Worm (Caenorhabditis elegans) whole organism, L1 larva: ENCODE results near the gene F07D3.3.

Source experiments
- C16A3.4 ChIP-seq: fragments of 150-350 bp; optimal IDR thresholded peaks from 2 replicates; lab custom pipeline; 2014; ENCODE audit warnings: missing biosample characterization, missing genetic modification characterization
- alr-1 ChIP-seq: fragments of 200-800 bp; sonication (Bioruptor generic); optimal IDR thresholded peaks from 2 replicates; lab custom pipeline; 2018; ENCODE audit warnings: borderline replicate concordance, mild to moderate bottlenecking, missing genetic modification characterization, missing compliant biosample characterization
- aly-2 ChIP-seq: fragments of 150-350 bp; optimal IDR thresholded peaks from 2 replicates; lab custom pipeline; 2014; ENCODE audit warnings: missing biosample characterization, missing genetic modification characterization
- blmp-1 ChIP-seq: fragments of 150-350 bp; optimal IDR thresholded peaks from 2 replicates; lab custom pipeline; 2014; ENCODE audit warnings: missing biosample characterization, missing genetic modification characterization
- ceh-8 ChIP-seq: fragments of 200-800 bp; sonication (Bioruptor generic); optimal IDR thresholded peaks from 2 replicates; lab custom pipeline; 2018; ENCODE audit warnings: mild to moderate bottlenecking, missing genetic modification characterization, moderate library complexity, missing compliant biosample characterization
- ces-1 ChIP-seq: fragments of 150-350 bp; optimal IDR thresholded peaks from 2 replicates; lab custom pipeline; 2014; ENCODE audit warnings: missing biosample characterization, missing genetic modification reagents, missing genetic modification characterization
- dsc-1 ChIP-seq: sonication (generic microtip); optimal IDR thresholded peaks from 2 replicates; lab custom pipeline; 2016; ENCODE audit warnings: mild to moderate bottlenecking, missing genetic modification characterization, missing compliant biosample characterization
- efl-1 ChIP-seq, 4 experiments: fragments of 150-350 bp; optimal IDR thresholded peaks in 3 of 4; peaks in 1 of 4; 1 replicate in 1 of 4; 2 replicates in 3 of 4; lab custom pipeline; 2014; ENCODE audit warnings: missing biosample characterization in 2 of 4, missing genetic modification characterization in 2 of 4, missing genetic modification reagents in 2 of 4
- egl-13 ChIP-seq: sonication (generic microtip); optimal IDR thresholded peaks from 2 replicates; lab custom pipeline; 2016; ENCODE audit warnings: missing genotype, missing genetic modification reagents, missing genetic modification characterization, missing compliant biosample characterization
- egl-27 ChIP-seq, 2 experiments: fragments of 150-350 bp in 1 of 2; sonication (generic microtip); optimal IDR thresholded peaks; 3 replicates each; lab custom pipeline; 2017 to 2018; ENCODE audit warnings: missing biosample characterization in 2 of 2, missing genetic modification characterization in 2 of 2, missing genetic modification reagents in 2 of 2
- elt-2 ChIP-seq: sonication (generic microtip); optimal IDR thresholded peaks from 2 replicates; lab custom pipeline; 2016; ENCODE audit warnings: missing genetic modification characterization, mild to moderate bottlenecking, inconsistent platforms, missing compliant biosample characterization, missing genetic modification reagents
- elt-3 ChIP-seq, 6 experiments: fragments of 150-350 bp in 1 of 6; sonication (generic microtip); optimal IDR thresholded peaks; 2 replicates each; lab custom pipeline; 2017 to 2018; ENCODE audit warnings: missing biosample characterization in 6 of 6, missing genetic modification characterization in 6 of 6, inconsistent platforms in 1 of 6
- fkh-10 ChIP-seq: sonication (generic microtip); optimal IDR thresholded peaks from 2 replicates; lab custom pipeline; 2017; ENCODE audit warnings: missing biosample characterization, missing genetic modification reagents, missing genetic modification characterization
- fkh-4 ChIP-seq: sonication (generic microtip); optimal IDR thresholded peaks from 2 replicates; lab custom pipeline; 2016; ENCODE audit warnings: missing compliant biosample characterization, missing genetic modification characterization, borderline replicate concordance
- fkh-8 ChIP-seq: sonication (generic microtip); optimal IDR thresholded peaks from 2 replicates; lab custom pipeline; 2016; ENCODE audit warnings: mild to moderate bottlenecking, missing genetic modification characterization, missing compliant biosample characterization
- grh-1 ChIP-seq: fragments of 200-800 bp; sonication (Bioruptor generic); IDR thresholded peaks from 2 replicates; pipeline ENCODE4 v1.3.6; 2022; ENCODE audit warnings: missing genetic modification reagents, missing genetic modification characterization, missing compliant biosample characterization
- hlh-17 ChIP-seq: fragments of 200-800 bp; sonication (Bioruptor generic); optimal IDR thresholded peaks from 2 replicates; lab custom pipeline; 2018; ENCODE audit warnings: missing genetic modification characterization, mild to moderate bottlenecking, missing compliant biosample characterization, moderate library complexity, borderline replicate concordance
- hpl-2 ChIP-seq: fragments of 150-350 bp; optimal IDR thresholded peaks from 2 replicates; lab custom pipeline; 2014; ENCODE audit warnings: missing biosample characterization, missing genetic modification reagents, missing genetic modification characterization
- irx-1 ChIP-seq: sonication (generic microtip); optimal IDR thresholded peaks from 2 replicates; lab custom pipeline; 2016; ENCODE audit warnings: missing genetic modification characterization, missing compliant biosample characterization
- isw-1 ChIP-seq: fragments of 200-800 bp; sonication (Bioruptor generic); IDR thresholded peaks from 2 replicates; pipeline ENCODE4 v1.3.6; 2022; ENCODE audit warnings: missing genetic modification characterization, missing compliant biosample characterization
- jun-1 ChIP-seq: fragments of 150-350 bp; optimal IDR thresholded peaks from 2 replicates; lab custom pipeline; 2014; ENCODE audit warnings: missing biosample characterization, missing genetic modification reagents, missing genetic modification characterization
- lin-13 ChIP-seq: fragments of 150-350 bp; optimal IDR thresholded peaks from 2 replicates; lab custom pipeline; 2014; ENCODE audit warnings: missing biosample characterization, missing genetic modification reagents, missing genetic modification characterization
- lin-14 ChIP-seq: fragments of 200-800 bp; sonication (Bioruptor generic); optimal IDR thresholded peaks from 2 replicates; lab custom pipeline; 2018; ENCODE audit warnings: mild to moderate bottlenecking, missing genetic modification characterization, moderate library complexity, missing compliant biosample characterization
- lin-35 ChIP-seq, 2 experiments: fragments of 150-350 bp; optimal IDR thresholded peaks; 2 replicates each; lab custom pipeline; 2014; ENCODE audit warnings: missing biosample characterization in 2 of 2, missing genetic modification characterization in 2 of 2, missing genetic modification reagents in 2 of 2
- lin-39 ChIP-seq: fragments of 150-350 bp; optimal IDR thresholded peaks from 2 replicates; lab custom pipeline; 2014; ENCODE audit warnings: missing biosample characterization, missing genetic modification reagents, missing genetic modification characterization
- mdl-1 ChIP-seq, 2 experiments: fragments of 150-350 bp; optimal IDR thresholded peaks; 2 replicates each; lab custom pipeline; 2014 to 2017; ENCODE audit warnings: missing biosample characterization in 2 of 2, missing genetic modification characterization in 2 of 2, inconsistent platforms in 1 of 2
- mef-2 ChIP-seq: fragments of 150-350 bp; optimal IDR thresholded peaks from 2 replicates; lab custom pipeline; 2014; ENCODE audit warnings: missing biosample characterization, missing genetic modification characterization
- mep-1 ChIP-seq: fragments of 150-350 bp; optimal IDR thresholded peaks from 2 replicates; lab custom pipeline; 2014; ENCODE audit warnings: missing biosample characterization, missing genetic modification characterization
- nhr-11 ChIP-seq: fragments of 150-350 bp; optimal IDR thresholded peaks from 2 replicates; lab custom pipeline; 2014; ENCODE audit warnings: missing biosample characterization, missing genetic modification characterization
- nhr-12 ChIP-seq: sonication (generic microtip); optimal IDR thresholded peaks from 2 replicates; lab custom pipeline; 2017; ENCODE audit warnings: missing biosample characterization, missing genetic modification characterization
- nhr-19 ChIP-seq: fragments of 200-800 bp; sonication (Bioruptor generic); conservative IDR thresholded peaks from 2 replicates; pipeline ENCODE4 v1.3.6; 2022; ENCODE audit warnings: missing genetic modification characterization, missing compliant biosample characterization
- nhr-20 ChIP-seq: sonication (generic microtip); optimal IDR thresholded peaks from 2 replicates; lab custom pipeline; 2016; ENCODE audit warnings: mild to moderate bottlenecking, missing genetic modification characterization, missing compliant biosample characterization
- nhr-237 ChIP-seq: fragments of 150-350 bp; optimal IDR thresholded peaks from 2 replicates; lab custom pipeline; 2014; ENCODE audit warnings: missing biosample characterization, missing genetic modification characterization
- nhr-47 ChIP-seq: sonication (generic microtip); optimal IDR thresholded peaks from 2 replicates; lab custom pipeline; 2016; ENCODE audit warnings: mild to moderate bottlenecking, missing genetic modification characterization, moderate library complexity, missing compliant biosample characterization
- nhr-76 ChIP-seq: sonication (generic microtip); optimal IDR thresholded peaks from 2 replicates; lab custom pipeline; 2017; ENCODE audit warnings: missing biosample characterization, missing genetic modification characterization
- nhr-84 ChIP-seq: sonication (generic microtip); optimal IDR thresholded peaks from 2 replicates; lab custom pipeline; 2017; ENCODE audit warnings: missing biosample characterization, missing genetic modification characterization
- nhr-85 ChIP-seq: sonication (generic microtip); peaks from one replicate; lab custom pipeline; 2016; ENCODE audit warnings: missing genetic modification characterization, inconsistent platforms, missing compliant biosample characterization
- nhr-90 ChIP-seq: sonication (generic microtip); optimal IDR thresholded peaks from 2 replicates; lab custom pipeline; 2016; ENCODE audit warnings: mild to moderate bottlenecking, missing genetic modification characterization, missing compliant biosample characterization; ENCODE audit not compliant: poor library complexity
- pag-3 ChIP-seq: sonication (generic microtip); optimal IDR thresholded peaks from 2 replicates; lab custom pipeline; 2017; ENCODE audit warnings: missing genetic modification characterization, mild to moderate bottlenecking, missing compliant biosample characterization, antibody characterized with exemption, borderline replicate concordance; ENCODE audit not compliant: insufficient read depth
- pqm-1 ChIP-seq: sonication (generic microtip); optimal IDR thresholded peaks from 3 replicates; lab custom pipeline; 2017; ENCODE audit warnings: missing biosample characterization, missing genetic modification characterization
- rnt-1 ChIP-seq: sonication (generic microtip); optimal IDR thresholded peaks from 2 replicates; lab custom pipeline; 2016; ENCODE audit warnings: mild to moderate bottlenecking, missing genetic modification characterization, moderate library complexity, missing compliant biosample characterization
- skn-1 ChIP-seq: fragments of 150-350 bp; optimal IDR thresholded peaks from 2 replicates; lab custom pipeline; 2014; ENCODE audit warnings: missing biosample characterization, missing genetic modification characterization
- sox-4 ChIP-seq: sonication (generic microtip); optimal IDR thresholded peaks from 2 replicates; lab custom pipeline; 2016; ENCODE audit warnings: missing genetic modification characterization, missing compliant biosample characterization
- sptf-1 ChIP-seq: fragments of 150-350 bp; optimal IDR thresholded peaks from 2 replicates; lab custom pipeline; 2014; ENCODE audit warnings: missing biosample characterization, missing genetic modification characterization
- sup-37 ChIP-seq: fragments of 200-800 bp; sonication (Bioruptor generic); optimal IDR thresholded peaks from 2 replicates; lab custom pipeline; 2018; ENCODE audit warnings: mild to moderate bottlenecking, missing genetic modification characterization, missing compliant biosample characterization
- swsn-7 ChIP-seq: sonication (generic microtip); optimal IDR thresholded peaks from 2 replicates; lab custom pipeline; 2016; ENCODE audit warnings: missing genetic modification characterization, missing compliant biosample characterization
- unc-130 ChIP-seq: fragments of 150-350 bp; optimal IDR thresholded peaks from 2 replicates; lab custom pipeline; 2017; ENCODE audit warnings: missing biosample characterization, missing genetic modification characterization, inconsistent platforms
- unc-62 ChIP-seq: fragments of 150-350 bp; optimal IDR thresholded peaks from 2 replicates; lab custom pipeline; 2014; ENCODE audit warnings: missing biosample characterization, missing genetic modification reagents, missing genetic modification characterization
- unc-86 ChIP-seq: sonication (generic microtip); optimal IDR thresholded peaks from 2 replicates; lab custom pipeline; 2016; ENCODE audit warnings: missing genetic modification characterization, missing compliant biosample characterization
- unc-98 ChIP-seq: fragments of 200-800 bp; sonication (Bioruptor generic); IDR thresholded peaks from 2 replicates; pipeline ENCODE4 v1.3.6; 2022; ENCODE audit warnings: missing genetic modification characterization, missing compliant biosample characterization
- zag-1 ChIP-seq: fragments of 150-350 bp; optimal IDR thresholded peaks from 2 replicates; lab custom pipeline; 2014; ENCODE audit warnings: missing biosample characterization, missing genetic modification characterization
- ztf-11 ChIP-seq, 2 experiments: sonication (generic microtip); optimal IDR thresholded peaks; 2 replicates each; lab custom pipeline; 2016 to 2017; ENCODE audit warnings: missing genetic modification characterization in 2 of 2, missing biosample characterization in 1 of 2, missing compliant biosample characterization in 1 of 2
- ztf-4 ChIP-seq: fragments of 150-350 bp; optimal IDR thresholded peaks from 2 replicates; lab custom pipeline; 2014; ENCODE audit warnings: missing biosample characterization, missing genetic modification characterization

Gene F07D3.3

ce11 chrV:9425593-9425992 is 36.9 kb downstream of the F07D3.3 start, which contains the start of gene F36D4.5 (continued):
- TF ChIP-seq nhr-84 (tag; lab: Kevin White, UChicago) (no peak), irx-1 (tag; lab: Kevin White, UChicago) (peak; percentile 25), C16A3.4 (tag; lab: Kevin White, UChicago) (no peak), nhr-12 (tag; lab: Kevin White, UChicago) (no peak), mef-2 (no peak), fkh-8 (peak; percentile 9), alr-1 (tag; lab: Kevin White, UChicago) (no peak), rnt-1 (tag; lab: Kevin White, UChicago) (no peak), lin-13 (GFP tag; lab: Kevin White, UChicago) (peak; percentile 1), isw-1 (GFP tag; lab: Robert Waterston, UW) (no peak), hlh-17 (GFP tag; lab: Kevin White, UChicago) (no peak), nhr-11 (tag; lab: Kevin White, UChicago) (no peak), nhr-47 (tag; lab: Kevin White, UChicago) (peak; percentile 38), jun-1 (no peak), mdl-1 (tag; optimal IDR thresholded peaks at IDR 0.05; lab: Kevin White, UChicago) (peak in 1 of 2 experiments; percentile 14), nhr-20 (tag; lab: Kevin White, UChicago) (no peak), elt-3 (tag; optimal IDR thresholded peaks at IDR 0.05; lab: Kevin White, UChicago) (no peak), sup-37 (GFP tag; lab: Kevin White, UChicago) (no peak), lin-35 (GFP tag; optimal IDR thresholded peaks at IDR 0.05; lab: Kevin White, UChicago) (peak; percentile 48 to 52), grh-1 (GFP tag; lab: Robert Waterston, UW) (no peak), swsn-7 (tag; lab: Kevin White, UChicago) (peak; percentile 45), ceh-8 (no peak), ztf-4 (tag; lab: Kevin White, UChicago) (no peak), aly-2 (no peak), unc-86 (tag; lab: Kevin White, UChicago) (no peak), unc-130 (tag; lab: Kevin White, UChicago) (no peak), lin-39 (tag; lab: Kevin White, UChicago) (no peak), pqm-1 (tag; lab: Kevin White, UChicago) (no peak), fkh-4 (no peak), nhr-237 (tag; lab: Kevin White, UChicago) (no peak), pag-3 (tag; lab: Kevin White, UChicago) (no peak), hpl-2 (no peak), ztf-11 (tag; optimal IDR thresholded peaks at IDR 0.05; lab: Kevin White, UChicago) (no peak), elt-2 (tag; lab: Kevin White, UChicago) (no peak), nhr-90 (tag; lab: Kevin White, UChicago) (no peak), egl-13 (tag; lab: Kevin White, UChicago) (no peak), skn-1 (tag; lab: Kevin White, UChicago) (peak; percentile 0), nhr-85 (tag; lab: Kevin White, UChicago) (no peak), nhr-19 (GFP tag; lab: Robert Waterston, UW) (no peak), lin-14 (peak; percentile 73), zag-1 (tag; lab: Kevin White, UChicago) (no peak), ces-1 (GFP tag; lab: Kevin White, UChicago) (no peak), unc-62 (GFP tag; lab: Kevin White, UChicago) (no peak), dsc-1 (tag; lab: Kevin White, UChicago) (no peak), sox-4 (no peak), mep-1 (tag; lab: Kevin White, UChicago) (peak; percentile 76), nhr-76 (tag; lab: Kevin White, UChicago) (no peak), fkh-10 (GFP tag; lab: Kevin White, UChicago) (peak; percentile 54), egl-27 (tag; optimal IDR thresholded peaks at IDR 0.05; lab: Kevin White, UChicago) (no peak), unc-98 (no peak), sptf-1 (tag; lab: Kevin White, UChicago) (no peak), blmp-1 (tag; lab: Kevin White, UChicago) (peak; percentile 39), efl-1 (optimal IDR thresholded peaks at IDR 0.05; lab: Kevin White, UChicago) (peak; percentile 16 to 50), efl-1 (GFP tag; optimal IDR thresholded peaks at IDR 0.05 in 1 of 2; lab: Kevin White, UChicago) (peak; percentile 31 to 76)
